Fruit fly (Drosophila melanogaster) whole organism: ENCODE measurements around the gene CG9915.

Experiments
- CG8478 ChIP-seq: fragments of >200 bp; optimal IDR thresholded peaks from 2 replicates; lab custom pipeline; 2018; ENCODE audit warnings: inconsistent platforms
- Dll ChIP-seq: fragments of >200 bp; optimal IDR thresholded peaks from 2 replicates; lab custom pipeline; 2017
- EcR ChIP-seq, 2 experiments: fragments of >200 bp; optimal IDR thresholded peaks; 2 replicates each; lab custom pipeline; 2017; ENCODE audit warnings: missing biosample characterization in 2 of 2, missing genetic modification characterization in 2 of 2, missing genetic modification reagents in 2 of 2
- pan ChIP-seq: fragments of >200 bp; optimal IDR thresholded peaks from 2 replicates; lab custom pipeline; 2017
- psq ChIP-seq: fragments of >200 bp; optimal IDR thresholded peaks from 2 replicates; lab custom pipeline; 2017
- usp ChIP-seq: fragments of >200 bp; optimal IDR thresholded peaks from 2 replicates; lab custom pipeline; 2017; ENCODE audit warnings: missing biosample characterization, missing genetic modification characterization, mixed read lengths

DNA sequence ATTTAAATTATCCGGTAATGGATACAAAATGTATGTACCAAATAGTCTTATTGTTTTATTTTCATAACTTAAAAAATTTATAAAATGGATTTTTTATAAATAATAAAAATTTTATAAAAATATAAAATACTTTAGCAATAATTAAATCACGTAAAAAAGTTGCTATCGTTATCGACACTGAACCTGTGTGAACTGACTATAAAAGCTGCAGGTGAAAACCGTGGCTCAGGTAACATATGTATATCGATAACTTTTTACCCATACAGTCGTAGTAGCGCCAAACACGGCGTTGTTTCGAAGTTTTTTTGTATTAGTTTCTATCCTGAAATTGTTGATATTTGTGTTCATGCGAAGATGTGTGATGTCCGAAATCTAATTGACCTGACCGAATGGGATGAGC lies 9.3 kb downstream of the CG9915 start, which contains the start of gene CG3679:
- TF ChIP-seq pan (lab: Kevin White, UChicago) (no peak), Dll (lab: Kevin White, UChicago) (no peak), usp (GFP tag; lab: Kevin White, UChicago) (no peak), psq (lab: Kevin White, UChicago) (no peak), EcR (GFP tag; optimal IDR thresholded peaks at IDR 0.05; lab: Kevin White, UChicago) (no peak), CG8478 (no peak)
